Fruit fly (Drosophila melanogaster) whole organism, embryonic: ENCODE results near the gene CG5326.

ENCODE experiments used
- Atf-2 ChIP-seq: fragments of 200-800 bp; sonication (Bioruptor generic); optimal IDR thresholded peaks from 2 replicates; lab custom pipeline; 2016; ENCODE audit warnings: missing biosample characterization, missing genetic modification characterization
- Blimp-1 ChIP-seq: fragments of 200-800 bp; sonication (Bioruptor generic); optimal IDR thresholded peaks from 3 replicates; lab custom pipeline; 2018; ENCODE audit warnings: missing biosample characterization, missing genetic modification characterization, mild to moderate bottlenecking, moderate library complexity, missing genetic modification reagents
- C15 ChIP-seq: fragments of 200-800 bp; sonication (Bioruptor generic); IDR thresholded peaks from 3 replicates; pipeline ENCODE4 v1.3.6; 2022; ENCODE audit warnings: missing biosample characterization, missing genetic modification characterization
- CG10654 ChIP-seq: fragments of 200-800 bp; sonication (Bioruptor generic); optimal IDR thresholded peaks from 2 replicates; lab custom pipeline; 2016; ENCODE audit warnings: missing biosample characterization, missing genetic modification characterization
- CG10979 ChIP-seq: fragments of 200-800 bp; sonication (Bioruptor generic); optimal IDR thresholded peaks from 2 replicates; lab custom pipeline; 2018; ENCODE audit warnings: missing biosample characterization, mild to moderate bottlenecking, missing genetic modification characterization, moderate library complexity
- CG14050 ChIP-seq: fragments of 200-800 bp; sonication (Bioruptor generic); IDR thresholded peaks from 3 replicates; pipeline ENCODE4 v1.3.6; 2022; ENCODE audit warnings: missing biosample characterization, missing genetic modification characterization
- CG14667 ChIP-seq: fragments of 200-800 bp; sonication (Bioruptor generic); IDR thresholded peaks from 2 replicates; pipeline ENCODE4 v1.3.6; 2022; ENCODE audit warnings: missing biosample characterization, missing genetic modification characterization
- CG1603 ChIP-seq: fragments of 200-800 bp; sonication (Bioruptor generic); optimal IDR thresholded peaks from 2 replicates; lab custom pipeline; 2019; ENCODE audit warnings: missing biosample characterization, mild to moderate bottlenecking, missing genetic modification characterization, moderate library complexity
- CG16863 ChIP-seq: fragments of 200-800 bp; sonication (Bioruptor generic); optimal IDR thresholded peaks from 3 replicates; lab custom pipeline; 2016; ENCODE audit warnings: missing biosample characterization, missing genetic modification characterization
- CG17385 ChIP-seq: fragments of 200-800 bp; sonication (Bioruptor generic); optimal IDR thresholded peaks from 3 replicates; lab custom pipeline; 2018; ENCODE audit warnings: missing biosample characterization, mild to moderate bottlenecking, missing genetic modification characterization
- CG17612 ChIP-seq: fragments of 200-800 bp; sonication (Bioruptor generic); IDR thresholded peaks from 2 replicates; pipeline ENCODE4 v1.3.6; 2022; ENCODE audit warnings: missing biosample characterization, missing genetic modification characterization
- CG2678 ChIP-seq: fragments of 200-800 bp; sonication (Bioruptor generic); optimal IDR thresholded peaks from 3 replicates; lab custom pipeline; 2019; ENCODE audit warnings: missing biosample characterization, mild to moderate bottlenecking, missing genetic modification characterization, moderate library complexity
- CG33213 ChIP-seq: fragments of 200-800 bp; sonication (Bioruptor generic); optimal IDR thresholded peaks from 3 replicates; lab custom pipeline; 2016; ENCODE audit warnings: missing biosample characterization, missing genetic modification characterization
- CG34224 ChIP-seq: fragments of 200-800 bp; sonication (Bioruptor generic); IDR thresholded peaks from 3 replicates; pipeline ENCODE4 v1.3.6; 2022; ENCODE audit warnings: missing biosample characterization, missing genetic modification characterization; ENCODE audit not compliant: partially characterized antibody
- CG4282 ChIP-seq: fragments of 200-800 bp; sonication (Bioruptor generic); optimal IDR thresholded peaks from 2 replicates; lab custom pipeline; 2016; ENCODE audit warnings: missing biosample characterization, missing genetic modification characterization
- CG43689 ChIP-seq: fragments of 200-800 bp; sonication (Bioruptor generic); IDR thresholded peaks from 2 replicates; pipeline ENCODE4 v1.3.6; 2022; ENCODE audit warnings: missing biosample characterization, missing genetic modification characterization
- CG4820 ChIP-seq: fragments of 200-800 bp; sonication (Bioruptor generic); optimal IDR thresholded peaks from 3 replicates; lab custom pipeline; 2016; ENCODE audit warnings: missing biosample characterization, missing genetic modification characterization
- CG4854 ChIP-seq: fragments of 200-800 bp; sonication (Bioruptor generic); optimal IDR thresholded peaks from 2 replicates; lab custom pipeline; 2016; ENCODE audit warnings: missing biosample characterization, missing genetic modification characterization, inconsistent platforms
- CG7556 ChIP-seq: fragments of 200-800 bp; sonication (Bioruptor generic); optimal IDR thresholded peaks from 2 replicates; lab custom pipeline; 2017; ENCODE audit warnings: missing biosample characterization, mild to moderate bottlenecking, missing genetic modification characterization
- CG7963 ChIP-seq: fragments of 200-800 bp; sonication (Bioruptor generic); IDR thresholded peaks from 3 replicates; pipeline ENCODE4 v1.3.6; 2022; ENCODE audit warnings: missing biosample characterization, missing genetic modification characterization; ENCODE audit not compliant: partially characterized antibody
- CG8388 ChIP-seq: fragments of 200-800 bp; sonication (Bioruptor generic); optimal IDR thresholded peaks from 2 replicates; lab custom pipeline; 2019; ENCODE audit warnings: missing biosample characterization, mild to moderate bottlenecking, missing genetic modification characterization, moderate library complexity
- CG8478 ChIP-seq: fragments of >200 bp; optimal IDR thresholded peaks from 2 replicates; lab custom pipeline; 2018
- CG8924 ChIP-seq: fragments of 200-800 bp; optimal IDR thresholded peaks from 3 replicates; lab custom pipeline; 2019; ENCODE audit warnings: missing biosample characterization, mild to moderate bottlenecking, missing genetic modification characterization, moderate library complexity
- CG8944 ChIP-seq: fragments of 200-800 bp; sonication (Bioruptor generic); optimal IDR thresholded peaks from 3 replicates; lab custom pipeline; 2016; ENCODE audit warnings: missing biosample characterization, missing genetic modification characterization
- CG9727 ChIP-seq: fragments of 200-800 bp; sonication (Bioruptor generic); optimal IDR thresholded peaks from 3 replicates; lab custom pipeline; 2017; ENCODE audit warnings: missing biosample characterization, mild to moderate bottlenecking, missing genetic modification characterization
- D19A ChIP-seq: fragments of 200-800 bp; optimal IDR thresholded peaks from 3 replicates; lab custom pipeline; 2019; ENCODE audit warnings: missing biosample characterization, mild to moderate bottlenecking, missing genetic modification characterization, moderate library complexity
- Dll ChIP-seq: fragments of 200-800 bp; sonication (Bioruptor generic); IDR thresholded peaks from 4 replicates; pipeline ENCODE4 v1.3.6; 2022; ENCODE audit warnings: missing biosample characterization, missing genetic modification characterization; ENCODE audit not compliant: partially characterized antibody
- E2f1 ChIP-seq: fragments of 200-800 bp; sonication (Bioruptor generic); IDR thresholded peaks from 2 replicates; pipeline ENCODE4 v1.3.6; 2022; ENCODE audit warnings: missing biosample characterization, missing genetic modification characterization
- Ets65A ChIP-seq: fragments of 200-800 bp; sonication (Bioruptor generic); peaks from one replicate; lab custom pipeline; 2016; ENCODE audit warnings: missing biosample characterization, missing genetic modification characterization
- HLH3B ChIP-seq: fragments of 200-800 bp; sonication (Bioruptor generic); IDR thresholded peaks from 2 replicates; pipeline ENCODE4 v1.3.6; 2022; ENCODE audit warnings: missing biosample characterization, missing genetic modification characterization
- Kr ChIP-seq: fragments of 200-800 bp; sonication (Bioruptor generic); optimal IDR thresholded peaks from 2 replicates; lab custom pipeline; 2017; ENCODE audit warnings: missing biosample characterization, mild to moderate bottlenecking, missing genetic modification characterization
- Lim3 ChIP-seq: fragments of 200-800 bp; sonication (Bioruptor generic); IDR thresholded peaks from 2 replicates; pipeline ENCODE4 v1.3.6; 2022; ENCODE audit warnings: missing biosample characterization, missing genetic modification characterization
- Meics ChIP-seq: fragments of 200-800 bp; sonication (Bioruptor generic); optimal IDR thresholded peaks from 2 replicates; lab custom pipeline; 2017; ENCODE audit warnings: missing biosample characterization, mild to moderate bottlenecking, missing genetic modification characterization
- Myb ChIP-seq: fragments of 200-800 bp; sonication (Bioruptor generic); optimal IDR thresholded peaks from 2 replicates; lab custom pipeline; 2016; ENCODE audit warnings: missing biosample characterization, missing genetic modification characterization
- Nf-YA ChIP-seq: fragments of 200-800 bp; sonication (Bioruptor generic); IDR thresholded peaks from 2 replicates; pipeline ENCODE4 v1.3.6; 2022; ENCODE audit warnings: missing biosample characterization, missing genetic modification characterization
- Ptx1 ChIP-seq: fragments of 200-800 bp; sonication (Bioruptor generic); IDR thresholded peaks from 2 replicates; pipeline ENCODE4 v1.3.6; 2022; ENCODE audit warnings: missing biosample characterization, missing genetic modification characterization
- Six4 ChIP-seq: fragments of 200-800 bp; sonication (Bioruptor generic); optimal IDR thresholded peaks from 2 replicates; lab custom pipeline; 2016; ENCODE audit warnings: missing biosample characterization, missing genetic modification characterization
- Sox100B ChIP-seq: fragments of 200-800 bp; sonication (Bioruptor generic); optimal IDR thresholded peaks from 3 replicates; lab custom pipeline; 2018; ENCODE audit warnings: missing biosample characterization, mild to moderate bottlenecking, missing genetic modification characterization
- bcd ChIP-seq: fragments of 200-800 bp; sonication (Bioruptor generic); optimal IDR thresholded peaks from 2 replicates; lab custom pipeline; 2017; ENCODE audit warnings: missing biosample characterization, mild to moderate bottlenecking, missing genetic modification characterization
- dmrt99B ChIP-seq: fragments of 200-800 bp; sonication (Bioruptor generic); optimal IDR thresholded peaks from 2 replicates; lab custom pipeline; 2018; ENCODE audit warnings: missing biosample characterization, mild to moderate bottlenecking, missing genetic modification characterization, moderate library complexity
- knrl ChIP-seq: fragments of 200-800 bp; sonication (Bioruptor generic); IDR thresholded peaks from 3 replicates; pipeline ENCODE4 v1.3.6; 2022; ENCODE audit warnings: missing biosample characterization, missing genetic modification characterization; ENCODE audit not compliant: partially characterized antibody
- lab ChIP-seq: fragments of 200-800 bp; sonication (Bioruptor generic); optimal IDR thresholded peaks from 3 replicates; lab custom pipeline; 2017; ENCODE audit warnings: missing biosample characterization, missing genetic modification characterization, mild to moderate bottlenecking, moderate library complexity, missing genetic modification reagents
- nerfin-2 ChIP-seq: fragments of 200-800 bp; sonication (Bioruptor generic); IDR thresholded peaks from 2 replicates; pipeline ENCODE4 v1.3.6; 2022; ENCODE audit warnings: missing biosample characterization, missing genetic modification characterization; ENCODE audit not compliant: partially characterized antibody
- pzg ChIP-seq: fragments of 200-800 bp; sonication (Bioruptor generic); optimal IDR thresholded peaks from 3 replicates; lab custom pipeline; 2018; ENCODE audit warnings: missing biosample characterization, mild to moderate bottlenecking, missing genetic modification characterization, moderate library complexity
- sens ChIP-seq: fragments of 200-800 bp; sonication (Bioruptor generic); peaks from one replicate; lab custom pipeline; 2016; ENCODE audit warnings: missing biosample characterization, missing genetic modification characterization
- sob ChIP-seq: fragments of 200-800 bp; sonication (Bioruptor generic); IDR thresholded peaks from 2 replicates; pipeline ENCODE4 v1.3.6; 2022; ENCODE audit warnings: missing biosample characterization, missing genetic modification characterization
- ttk ChIP-seq: fragments of 200-800 bp; sonication (Bioruptor generic); IDR thresholded peaks from 2 replicates; pipeline ENCODE4 v2.1.2; 2022; ENCODE audit warnings: missing biosample characterization, missing genetic modification characterization
- unc-4 ChIP-seq: fragments of 200-800 bp; sonication (Bioruptor generic); IDR thresholded peaks from 2 replicates; pipeline ENCODE4 v1.3.6; 2022; ENCODE audit warnings: missing biosample characterization, missing genetic modification characterization; ENCODE audit not compliant: partially characterized antibody
- unpg ChIP-seq: fragments of 200-800 bp; sonication (Bioruptor generic); optimal IDR thresholded peaks from 3 replicates; lab custom pipeline; 2018; ENCODE audit warnings: missing biosample characterization, mild to moderate bottlenecking, missing genetic modification characterization, moderate library complexity
- wdn ChIP-seq: fragments of 200-800 bp; sonication (Bioruptor generic); IDR thresholded peaks from 2 replicates; pipeline ENCODE4 v1.3.6; 2022; ENCODE audit warnings: missing biosample characterization, missing genetic modification characterization

Gene CG5326

dm6 chr3R:22494523-22495309 is 45.0 kb downstream of the CG5326 start (continued):
- peak; percentile 55 for TF ChIP-seq CG8924
- peak; percentile 34; the same call in 1 of the 2 replicates for TF ChIP-seq sob (GFP tag; lab: Robert Waterston, UW)
- peak; percentile 60 for TF ChIP-seq lab (GFP tag; lab: Kevin White, UChicago)
- TF ChIP-seq wdn (GFP tag; lab: Robert Waterston, UW): 0 out of 2 replicates have a peak, but pooled peaks have one; percentile 37
- peak; percentile 42 for TF ChIP-seq CG8944 (GFP tag; lab: Kevin White, UChicago)
- peak; percentile 85 for TF ChIP-seq CG2678 (tag; lab: Kevin White, UChicago)
- TF ChIP-seq CG7963 (GFP tag; lab: Robert Waterston, UW): no peak
- peak; percentile 62 for TF ChIP-seq CG10979 (tag; lab: Kevin White, UChicago)
- peak; percentile 9 for TF ChIP-seq Six4 (GFP tag; lab: Kevin White, UChicago)
- TF ChIP-seq CG43689 (GFP tag; lab: Robert Waterston, UW): peak; percentile 27; the same call in 1 of the 2 replicates
- TF ChIP-seq Lim3 (GFP tag; lab: Robert Waterston, UW): no peak
- TF ChIP-seq CG14050 (GFP tag; lab: Robert Waterston, UW): 0 out of 3 replicates have a peak, but pooled peaks have one; percentile 35
- TF ChIP-seq CG10654: peak; percentile 36
- 0 out of 2 replicates have a peak, but pooled peaks have one; percentile 21 for TF ChIP-seq HLH3B (GFP tag; lab: Robert Waterston, UW)
- TF ChIP-seq unc-4: no peak
- TF ChIP-seq Nf-YA (GFP tag; lab: Robert Waterston, UW): 0 out of 2 replicates have a peak, but pooled peaks have one; percentile 13
- TF ChIP-seq CG17385 (GFP tag; lab: Kevin White, UChicago): peak; percentile 17
- peak; percentile 44 for TF ChIP-seq CG9727 (GFP tag; lab: Kevin White, UChicago)
- no peak for TF ChIP-seq nerfin-2 (GFP tag; lab: Robert Waterston, UW)
- no peak for TF ChIP-seq CG33213 (GFP tag; lab: Kevin White, UChicago)
- no peak for TF ChIP-seq CG16863
- peak; percentile 64 for TF ChIP-seq Sox100B
- TF ChIP-seq CG14667: 0 out of 2 replicates have a peak, but pooled peaks have one; percentile 44
- TF ChIP-seq CG4820 (GFP tag; lab: Kevin White, UChicago): peak; percentile 33
- no peak for TF ChIP-seq knrl (GFP tag; lab: Robert Waterston, UW)
- peak; percentile 39 for TF ChIP-seq bcd
- TF ChIP-seq CG8388: no peak
- peak; percentile 26 for TF ChIP-seq unpg (GFP tag; lab: Kevin White, UChicago)
- peak; percentile 45 for TF ChIP-seq CG8478 (lab: Kevin White, UChicago)
- TF ChIP-seq CG4854 (GFP tag; lab: Kevin White, UChicago): no peak
- peak; percentile 47 for TF ChIP-seq D19A (tag; lab: Kevin White, UChicago)
- 0 out of 2 replicates have a peak, but pooled peaks have one; percentile 15 for TF ChIP-seq ttk (GFP tag; lab: Robert Waterston, UW)
- TF ChIP-seq E2f1: 0 out of 2 replicates have a peak, but pooled peaks have one; percentile 30
- peak; percentile 65 for TF ChIP-seq Meics
- TF ChIP-seq CG17612 (GFP tag; lab: Robert Waterston, UW): no peak
- no peak for TF ChIP-seq CG4282 (GFP tag; lab: Kevin White, UChicago)
- TF ChIP-seq Ptx1: 0 out of 2 replicates have a peak, but pooled peaks have one; percentile 29
- no peak for TF ChIP-seq Atf-2 (GFP tag; lab: Kevin White, UChicago)
- TF ChIP-seq CG7556 (GFP tag; lab: Kevin White, UChicago): peak; percentile 53

dm6 chr3R:22492767-22493166 is 47.0 kb downstream of the CG5326 start, which contains the start of gene tHMG2:
Gene tHMG2 (plus strand): TSS chr3R:22492953.
- TF ChIP-seq Blimp-1 (no peak), C15 (GFP tag; lab: Robert Waterston, UW) (no peak), CG8478 (lab: Kevin White, UChicago) (no peak), Ets65A (GFP tag; lab: Kevin White, UChicago) (peak; percentile 14), dmrt99B (tag; lab: Kevin White, UChicago) (no peak), Kr (GFP tag; lab: Kevin White, UChicago) (no peak), pzg (peak; percentile 40), sens (GFP tag; lab: Kevin White, UChicago) (peak; percentile 41), Lim3 (GFP tag; lab: Robert Waterston, UW) (no peak), CG1603 (tag; lab: Kevin White, UChicago) (peak; percentile 15), Dll (GFP tag; lab: Robert Waterston, UW) (peak; percentile 18; the same call in 1 of the 4 replicates), Myb (peak; percentile 92), CG34224 (GFP tag; lab: Robert Waterston, UW) (0 out of 3 replicates have a peak, but pooled peaks have one; percentile 22)
